Fruit fly (Drosophila melanogaster) whole organism, prepupa: ENCODE results near the gene Dup99B.

Experiments used
- CG16779 ChIP-seq: fragments of 200-800 bp; sonication (Bioruptor generic); optimal IDR thresholded peaks from 3 replicates; lab custom pipeline; 2017; ENCODE audit warnings: missing biosample characterization, mild to moderate bottlenecking, missing genetic modification characterization
- CG31627 ChIP-seq: fragments of 200-800 bp; sonication (Bioruptor generic); optimal IDR thresholded peaks from 3 replicates; lab custom pipeline; 2016; ENCODE audit warnings: missing biosample characterization, missing genetic modification characterization
- CG6854 ChIP-seq: fragments of 200-800 bp; sonication (Bioruptor generic); optimal IDR thresholded peaks from 2 replicates; lab custom pipeline; 2017; ENCODE audit warnings: missing biosample characterization, mild to moderate bottlenecking, missing genetic modification characterization
- CG7368 ChIP-seq: fragments of 200-800 bp; sonication (Bioruptor generic); optimal IDR thresholded peaks from 3 replicates; lab custom pipeline; 2016; ENCODE audit warnings: missing biosample characterization, missing genetic modification characterization
- CG8319 ChIP-seq: fragments of 200-800 bp; sonication (Bioruptor generic); optimal IDR thresholded peaks from 3 replicates; lab custom pipeline; 2016; ENCODE audit warnings: missing biosample characterization, missing genetic modification characterization
- Eip93F ChIP-seq: fragments of 200-800 bp; sonication (Bioruptor generic); optimal IDR thresholded peaks from 2 replicates; lab custom pipeline; 2016; ENCODE audit warnings: missing biosample characterization, mild to moderate bottlenecking, missing genetic modification characterization
- Lpt ChIP-seq: fragments of 200-800 bp; sonication (Bioruptor generic); optimal IDR thresholded peaks from 3 replicates; lab custom pipeline; 2016; ENCODE audit warnings: missing biosample characterization, missing genetic modification characterization
- Smox ChIP-seq: fragments of 200-800 bp; sonication (Bioruptor generic); optimal IDR thresholded peaks from 3 replicates; lab custom pipeline; 2016; ENCODE audit warnings: missing biosample characterization, missing genetic modification characterization
- Sox102F ChIP-seq: fragments of 200-800 bp; sonication (Bioruptor generic); optimal IDR thresholded peaks from 2 replicates; lab custom pipeline; 2016; ENCODE audit warnings: missing biosample characterization, mild to moderate bottlenecking, missing genetic modification characterization
- acj6 ChIP-seq: fragments of 200-800 bp; sonication (Bioruptor generic); optimal IDR thresholded peaks from 3 replicates; lab custom pipeline; 2016; ENCODE audit warnings: missing biosample characterization, missing genetic modification characterization
- dsx ChIP-seq: fragments of 200-800 bp; optimal IDR thresholded peaks from 3 replicates; lab custom pipeline; 2019; ENCODE audit warnings: missing biosample characterization, mild to moderate bottlenecking, missing genetic modification characterization, moderate library complexity; ENCODE audit not compliant: poor library complexity, severe bottlenecking
- fd59A ChIP-seq: fragments of 200-800 bp; sonication (Bioruptor generic); optimal IDR thresholded peaks from 2 replicates; lab custom pipeline; 2017; ENCODE audit warnings: missing biosample characterization, mild to moderate bottlenecking, missing genetic modification characterization, missing genetic modification reagents

- TF ChIP-seq CG16779 (tag; lab: Kevin White, UChicago) (no peak), Eip93F (no peak), acj6 (GFP tag; lab: Kevin White, UChicago) (no peak), CG6854 (GFP tag; lab: Kevin White, UChicago) (no peak), CG7368 (GFP tag; lab: Kevin White, UChicago) (no peak), Lpt (GFP tag; lab: Kevin White, UChicago) (no peak), dsx (GFP tag; lab: Kevin White, UChicago) (no peak), CG8319 (no peak), CG31627 (GFP tag; lab: Kevin White, UChicago) (no peak), Smox (GFP tag; lab: Kevin White, UChicago) (no peak), fd59A (GFP tag; lab: Kevin White, UChicago) (no peak), Sox102F (GFP tag; lab: Kevin White, UChicago) (no peak)
Measured at dm6 chr3R:29749304-29750066, 34.3 kb upstream of the Dup99B start.
